Worm (Caenorhabditis elegans) whole organism, mixed stage, embryonic: Measurements from ENCODE around the gene mlc-3.

Source experiments
- ces-1 ChIP-seq: fragments of 150-350 bp; optimal IDR thresholded peaks from 2 replicates; lab custom pipeline; 2014; ENCODE audit warnings: missing biosample characterization, missing genetic modification reagents, missing genetic modification characterization
- elt-3 ChIP-seq: fragments of 150-350 bp; optimal IDR thresholded peaks from 2 replicates; lab custom pipeline; 2014; ENCODE audit warnings: missing biosample characterization, missing genetic modification characterization
- hlh-1 ChIP-seq: fragments of 150-350 bp; optimal IDR thresholded peaks from 2 replicates; lab custom pipeline; 2014; ENCODE audit warnings: missing biosample characterization, missing genetic modification reagents, missing genetic modification characterization
- mep-1 ChIP-seq: fragments of 150-350 bp; optimal IDR thresholded peaks from 2 replicates; lab custom pipeline; 2017; ENCODE audit warnings: missing biosample characterization, missing genetic modification reagents, missing genetic modification characterization, inconsistent platforms
- nhr-12 ChIP-seq: fragments of 150-350 bp; optimal IDR thresholded peaks from 2 replicates; lab custom pipeline; 2014; ENCODE audit warnings: missing biosample characterization, missing genetic modification characterization
- nhr-237 ChIP-seq: fragments of 150-350 bp; optimal IDR thresholded peaks from 2 replicates; lab custom pipeline; 2014; ENCODE audit warnings: missing biosample characterization, missing genetic modification characterization
- nhr-28 ChIP-seq: fragments of 150-350 bp; optimal IDR thresholded peaks from 2 replicates; lab custom pipeline; 2014; ENCODE audit warnings: missing biosample characterization, missing genetic modification characterization
- nhr-76 ChIP-seq: sonication (generic microtip); optimal IDR thresholded peaks from 2 replicates; lab custom pipeline; 2017; ENCODE audit warnings: missing biosample characterization, missing genetic modification characterization
- pha-4 ChIP-seq: fragments of 150-350 bp; optimal IDR thresholded peaks from 2 replicates; lab custom pipeline; 2018; ENCODE audit warnings: missing biosample characterization, missing genetic modification reagents, missing genetic modification characterization
- tbx-8 ChIP-seq: fragments of 200-800 bp; sonication (Bioruptor generic); optimal IDR thresholded peaks from 2 replicates; lab custom pipeline; 2018; ENCODE audit warnings: mild to moderate bottlenecking, missing genetic modification characterization, moderate library complexity, missing compliant biosample characterization
- unc-39 ChIP-seq: fragments of 150-350 bp; optimal IDR thresholded peaks from 2 replicates; lab custom pipeline; 2014; ENCODE audit warnings: missing biosample characterization, missing genetic modification characterization

- TF ChIP-seq nhr-237 (tag; lab: Kevin White, UChicago): no peak
- TF ChIP-seq pha-4 (tag; lab: Kevin White, UChicago): no peak
- TF ChIP-seq elt-3 (tag; lab: Kevin White, UChicago): no peak
- TF ChIP-seq nhr-28: no peak
- TF ChIP-seq unc-39 (tag; lab: Kevin White, UChicago): no peak
- no peak for TF ChIP-seq nhr-12
- TF ChIP-seq mep-1: no peak
- TF ChIP-seq tbx-8 (GFP tag; lab: Kevin White, UChicago): no peak
- no peak for TF ChIP-seq hlh-1 (tag; lab: Kevin White, UChicago)
- no peak for TF ChIP-seq nhr-76 (tag; lab: Kevin White, UChicago)
- no peak for TF ChIP-seq ces-1 (GFP tag; lab: Kevin White, UChicago)
Observed at ce11 chrIII:5595445-5595844, 30.6 kb downstream of the mlc-3 start, which contains the start of gene ced-6.
